Worm (Caenorhabditis elegans): Measurements from ENCODE around the gene fbxa-30.

DNA sequence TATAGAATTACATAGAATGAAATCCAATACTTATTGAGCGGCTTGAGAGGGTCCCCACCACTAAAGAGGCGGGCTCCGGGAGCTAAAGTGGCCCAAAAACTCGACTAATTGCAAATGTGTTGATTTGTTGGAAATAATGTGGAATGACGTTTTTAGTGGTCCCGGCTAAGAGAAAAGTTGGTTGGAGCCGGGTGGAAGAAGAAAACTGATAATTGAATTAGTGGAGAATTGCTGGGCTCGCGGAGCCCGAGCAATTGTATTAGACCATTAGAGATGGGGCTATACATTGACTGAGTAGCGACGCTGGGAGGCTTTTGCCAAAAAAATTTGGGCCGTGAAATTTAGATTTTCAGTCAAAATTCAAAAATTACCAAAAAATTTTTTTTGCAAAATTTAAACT is 49.8 kb downstream of the fbxa-30 start:
- peak; percentile 43 for TF ChIP-seq ceh-19 (GFP tag; optimal IDR thresholded peaks at IDR 0.05)
- TF ChIP-seq ceh-24 (tag; optimal IDR thresholded peaks at IDR 0.05) = no peak
- no peak for TF ChIP-seq lin-11 (tag; optimal IDR thresholded peaks at IDR 0.05)
- TF ChIP-seq gmeb-2 (tag; optimal IDR thresholded peaks at IDR 0.05) = no peak
- TF ChIP-seq tbx-7 (tag; optimal IDR thresholded peaks at IDR 0.05) = no peak
- TF ChIP-seq unc-86 (tag; optimal IDR thresholded peaks at IDR 0.05) = no peak
- TF ChIP-seq pqm-1 (tag; optimal IDR thresholded peaks at IDR 0.05) = no peak

All from whole organism, late embryonic.